Fruit fly (Drosophila melanogaster): ENCODE measurements around the gene Pli.
"Not testable (repeated sequence)": the region's sequence is repeated elsewhere in the genome, so short reads cannot be mapped to it uniquely, and the experiment has no call there.

dm6 chr3R:23827821-23828220 is 62.0 kb downstream of the Pli start:
- not testable (repeated sequence) for TF ChIP-seq CG8290 (GFP tag; optimal IDR thresholded peaks at IDR 0.05); CG8290 (tag; optimal IDR thresholded peaks at IDR 0.05); lab (GFP tag; optimal IDR thresholded peaks at IDR 0.05); CG11247 (GFP tag; IDR thresholded peaks at IDR 0.05); slbo (GFP tag; IDR thresholded peaks at IDR 0.05); CG3065 (GFP tag; optimal IDR thresholded peaks at IDR 0.05); YL-1 (GFP tag; optimal IDR thresholded peaks at IDR 0.05); ttk (GFP tag; IDR thresholded peaks at IDR 0.05); maf-S (GFP tag; optimal IDR thresholded peaks at IDR 0.05); CG30020 (tag; optimal IDR thresholded peaks at IDR 0.05); CG12769 (tag; optimal IDR thresholded peaks at IDR 0.05)

Measured in whole organism, embryonic.